Worm (Caenorhabditis elegans): ENCODE data around the gene nhr-119.

DNA sequence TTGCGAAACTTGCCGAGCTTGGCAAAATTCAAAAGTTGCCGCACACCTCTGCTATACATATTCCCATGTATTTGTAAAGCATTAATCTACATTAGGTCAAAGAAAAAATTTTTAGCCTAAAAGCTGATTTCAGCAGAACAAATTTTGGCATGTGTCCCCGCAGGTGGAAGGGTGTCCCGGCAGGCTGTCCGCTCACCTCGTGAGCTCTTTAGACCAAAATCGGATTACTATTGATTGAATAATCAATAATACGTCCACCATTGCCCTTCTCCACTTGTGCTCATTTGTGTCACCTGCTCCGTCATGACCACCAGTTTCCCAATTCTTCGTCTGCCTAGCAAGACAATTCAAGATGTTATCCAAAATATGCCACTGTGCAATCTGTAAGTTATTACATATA is 41.9 kb downstream of the nhr-119 start, which contains the start of gene fbxb-107:
- TF ChIP-seq flt-1 (GFP tag; IDR thresholded peaks at IDR 0.05) (no peak), cog-1 (tag; optimal IDR thresholded peaks at IDR 0.05) (no peak)
